Fruit fly (Drosophila melanogaster) Kc167 (cell line): ENCODE results near the gene CG34135.

Experiments used
- Myc ChIP-seq: fragments of >200 bp; optimal IDR thresholded peaks from 2 replicates; lab custom pipeline; 2017; ENCODE audit warnings: missing external identifiers
- Sin3A ChIP-seq: fragments of >200 bp; optimal IDR thresholded peaks from 2 replicates; lab custom pipeline; 2018; ENCODE audit warnings: missing external identifiers
- h ChIP-seq: fragments of >200 bp; optimal IDR thresholded peaks from 3 replicates; lab custom pipeline; 2018; ENCODE audit warnings: missing external identifiers
- psq ChIP-seq: fragments of >200 bp; optimal IDR thresholded peaks from 2 replicates; lab custom pipeline; 2017; ENCODE audit warnings: missing external identifiers
- ttk ChIP-seq: sonication (Bioruptor generic); optimal IDR thresholded peaks from 2 replicates; lab custom pipeline; 2017; ENCODE audit warnings: missing external identifiers

DNA sequence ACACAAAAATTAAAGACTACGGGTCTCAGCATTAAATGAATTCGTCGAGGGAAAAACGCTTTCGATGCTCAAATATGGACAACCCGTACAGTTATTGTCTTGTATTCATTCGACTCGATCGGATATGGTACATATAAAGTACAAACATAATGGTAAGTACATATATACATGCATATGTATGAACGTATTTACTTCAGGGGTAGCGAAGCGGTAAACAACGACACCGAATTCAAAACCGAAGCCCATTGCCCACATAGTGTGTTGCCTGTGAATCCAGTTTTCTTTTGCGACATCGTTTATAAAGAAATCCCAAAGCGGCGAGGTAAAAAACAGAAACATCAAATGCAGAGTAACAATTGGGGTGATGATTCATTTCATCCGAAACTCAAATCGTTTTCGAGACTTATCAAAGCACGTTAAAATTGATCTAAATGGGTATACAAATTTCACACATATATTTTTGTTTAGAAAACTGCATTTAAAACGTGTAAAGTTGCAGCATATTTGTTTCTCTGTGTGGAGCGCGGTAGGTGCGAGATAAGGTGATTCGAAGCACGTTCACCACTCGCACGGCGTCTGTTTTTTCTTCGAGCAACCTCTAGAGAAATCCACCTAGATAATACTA lies 44.5 kb upstream of the CG34135 start:
- no peak for TF ChIP-seq h
- TF ChIP-seq psq (lab: Kevin White, UChicago): no peak
- TF ChIP-seq ttk: no peak
- no peak for TF ChIP-seq Myc (lab: Kevin White, UChicago)
- TF ChIP-seq Sin3A (lab: Kevin White, UChicago): no peak
